Fruit fly (Drosophila melanogaster) whole organism, embryonic: ENCODE measurements around the gene CG18858.

ENCODE experiments used
- ATbp ChIP-seq: fragments of 200-800 bp; sonication (Bioruptor generic); optimal IDR thresholded peaks from 2 replicates; lab custom pipeline; 2017; ENCODE audit warnings: missing biosample characterization, mild to moderate bottlenecking, missing genetic modification characterization, missing genetic modification reagents
- Awh ChIP-seq: fragments of 200-800 bp; sonication (Bioruptor generic); IDR thresholded peaks from 2 replicates; pipeline ENCODE4, ENCODE4 v1.3.6; 2022; ENCODE audit warnings: missing biosample characterization, missing genetic modification characterization
- CG1024 ChIP-seq: fragments of 200-800 bp; sonication (Bioruptor generic); IDR thresholded peaks from 2 replicates; pipeline ENCODE4 v1.3.6; 2022; ENCODE audit warnings: missing biosample characterization, missing genetic modification characterization
- CG10462 ChIP-seq: fragments of 200-800 bp; sonication (Bioruptor generic); optimal IDR thresholded peaks from 2 replicates; lab custom pipeline; 2016; ENCODE audit warnings: missing biosample characterization, missing genetic modification characterization
- CG10959 ChIP-seq: fragments of 200-800 bp; sonication (Bioruptor generic); IDR thresholded peaks from 2 replicates; pipeline ENCODE4 v1.3.6; 2022; ENCODE audit warnings: missing biosample characterization, missing genetic modification characterization
- CG10979 ChIP-seq: fragments of 200-800 bp; sonication (Bioruptor generic); optimal IDR thresholded peaks from 2 replicates; lab custom pipeline; 2018; ENCODE audit warnings: missing biosample characterization, mild to moderate bottlenecking, missing genetic modification characterization, moderate library complexity
- CG11398 ChIP-seq: fragments of 200-800 bp; sonication (Bioruptor generic); optimal IDR thresholded peaks from 2 replicates; lab custom pipeline; 2016; ENCODE audit warnings: missing biosample characterization, missing genetic modification characterization
- CG11456 ChIP-seq: fragments of 200-800 bp; sonication (Bioruptor generic); IDR thresholded peaks from 3 replicates; pipeline ENCODE4 v1.3.6; 2022; ENCODE audit warnings: missing biosample characterization, missing genetic modification characterization
- CG12299 ChIP-seq: fragments of 200-800 bp; sonication (Bioruptor generic); optimal IDR thresholded peaks from 2 replicates; lab custom pipeline; 2018; ENCODE audit warnings: missing biosample characterization, mild to moderate bottlenecking, missing genetic modification characterization
- CG15514 ChIP-seq: fragments of 200-800 bp; sonication (Bioruptor generic); optimal IDR thresholded peaks from 3 replicates; lab custom pipeline; 2017; ENCODE audit warnings: missing biosample characterization, missing genetic modification characterization, mild to moderate bottlenecking, moderate library complexity, missing genetic modification reagents
- CG1603 ChIP-seq: fragments of 200-800 bp; sonication (Bioruptor generic); optimal IDR thresholded peaks from 2 replicates; lab custom pipeline; 2019; ENCODE audit warnings: missing biosample characterization, mild to moderate bottlenecking, missing genetic modification characterization, moderate library complexity
- CG16779 ChIP-seq: fragments of 200-800 bp; sonication (Bioruptor generic); IDR thresholded peaks from 2 replicates; pipeline ENCODE4 v1.3.6; 2022; ENCODE audit warnings: missing biosample characterization, missing genetic modification characterization
- CG2120 ChIP-seq: fragments of 200-800 bp; sonication (Bioruptor generic); optimal IDR thresholded peaks from 3 replicates; lab custom pipeline; 2016; ENCODE audit warnings: missing biosample characterization, missing genetic modification characterization
- CG2712 ChIP-seq: fragments of 200-800 bp; optimal IDR thresholded peaks from 3 replicates; lab custom pipeline; 2019; ENCODE audit warnings: missing biosample characterization, mild to moderate bottlenecking, missing genetic modification characterization, moderate library complexity
- CG3407 ChIP-seq: fragments of 200-800 bp; sonication (Bioruptor generic); optimal IDR thresholded peaks from 2 replicates; lab custom pipeline; 2018; ENCODE audit warnings: missing biosample characterization, mild to moderate bottlenecking, missing genetic modification characterization
- CG4707 ChIP-seq: fragments of 200-800 bp; sonication (Bioruptor generic); optimal IDR thresholded peaks from 2 replicates; lab custom pipeline; 2018; ENCODE audit warnings: missing biosample characterization, mild to moderate bottlenecking, missing genetic modification characterization, moderate library complexity
- CG6813 ChIP-seq: fragments of 200-800 bp; sonication (Bioruptor generic); optimal IDR thresholded peaks from 2 replicates; lab custom pipeline; 2017; ENCODE audit warnings: missing biosample characterization, missing genetic modification characterization, mild to moderate bottlenecking, moderate library complexity, missing genetic modification reagents
- CG8290 ChIP-seq, 3 experiments: fragments of 200-800 bp; sonication (Bioruptor generic); optimal IDR thresholded peaks; 2 replicates each; lab custom pipeline; 2016 to 2019; ENCODE audit warnings: missing biosample characterization in 3 of 3, missing genetic modification characterization in 3 of 3, mild to moderate bottlenecking in 2 of 3, moderate library complexity in 1 of 3
- Dll ChIP-seq: fragments of 200-800 bp; sonication (Bioruptor generic); IDR thresholded peaks from 4 replicates; pipeline ENCODE4 v1.3.6; 2022; ENCODE audit warnings: missing biosample characterization, missing genetic modification characterization; ENCODE audit not compliant: partially characterized antibody
- Doc2 ChIP-seq: fragments of 200-800 bp; sonication (Bioruptor generic); IDR thresholded peaks from 2 replicates; pipeline ENCODE4 v1.3.6; 2022; ENCODE audit warnings: missing biosample characterization, missing genetic modification characterization
- ERR ChIP-seq: fragments of 200-800 bp; sonication (Bioruptor generic); optimal IDR thresholded peaks from 2 replicates; lab custom pipeline; 2016; ENCODE audit warnings: missing biosample characterization, missing genetic modification characterization
- Ets65A ChIP-seq: fragments of 200-800 bp; sonication (Bioruptor generic); peaks from one replicate; lab custom pipeline; 2016; ENCODE audit warnings: missing biosample characterization, missing genetic modification characterization
- Ets97D ChIP-seq: fragments of 200-800 bp; sonication (Bioruptor generic); optimal IDR thresholded peaks from 3 replicates; lab custom pipeline; 2016; ENCODE audit warnings: missing biosample characterization, missing genetic modification characterization
- Gsc ChIP-seq: fragments of 200-800 bp; sonication (Bioruptor generic); IDR thresholded peaks from 2 replicates; pipeline ENCODE4 v1.3.6; 2022; ENCODE audit warnings: missing biosample characterization, missing genetic modification characterization
- HLH3B ChIP-seq: fragments of 200-800 bp; sonication (Bioruptor generic); IDR thresholded peaks from 2 replicates; pipeline ENCODE4 v1.3.6; 2022; ENCODE audit warnings: missing biosample characterization, missing genetic modification characterization
- Kr ChIP-seq: fragments of 200-800 bp; sonication (Bioruptor generic); optimal IDR thresholded peaks from 2 replicates; lab custom pipeline; 2017; ENCODE audit warnings: missing biosample characterization, mild to moderate bottlenecking, missing genetic modification characterization
- Med ChIP-seq: fragments of 200-800 bp; sonication (Bioruptor generic); peaks from one replicate; lab custom pipeline; 2016; ENCODE audit warnings: missing biosample characterization, missing genetic modification characterization, mild to moderate bottlenecking, inconsistent platforms, moderate library complexity
- Oaz ChIP-seq: fragments of 200-800 bp; sonication (Bioruptor generic); IDR thresholded peaks from 2 replicates; pipeline ENCODE4 v1.3.6; 2022; ENCODE audit warnings: missing biosample characterization, missing genetic modification characterization
- Tbp ChIP-seq: fragments of >200 bp; optimal IDR thresholded peaks from 2 replicates; lab custom pipeline; 2018; ENCODE audit warnings: missing biosample characterization, missing genetic modification characterization
- Xrp1 ChIP-seq: fragments of 200-800 bp; sonication (Bioruptor generic); IDR thresholded peaks from 2 replicates; pipeline ENCODE4 v1.3.6; 2022; ENCODE audit warnings: missing biosample characterization, missing genetic modification characterization
- bsh ChIP-seq, 2 experiments: fragments of 200-800 bp; sonication (Bioruptor generic); optimal IDR thresholded peaks; 2 replicates each; lab custom pipeline; 2017 to 2018; ENCODE audit warnings: mild to moderate bottlenecking in 2 of 2, missing biosample characterization in 2 of 2, missing genetic modification characterization in 2 of 2, moderate library complexity in 1 of 2
- ci ChIP-seq: fragments of 200-800 bp; sonication (Bioruptor generic); IDR thresholded peaks from 3 replicates; pipeline ENCODE4 v1.3.6; 2022; ENCODE audit warnings: missing biosample characterization, missing genetic modification characterization
- hkb ChIP-seq, 2 experiments: fragments of 200-800 bp in 1 of 2; fragments of >200 bp in 1 of 2; sonication (Bioruptor generic) in 1 of 2; IDR thresholded peaks in 1 of 2; optimal IDR thresholded peaks in 1 of 2; 2 replicates each; pipeline versions ENCODE4 v1.3.6 to Lab custom; 2017 to 2022; ENCODE audit warnings: missing biosample characterization in 1 of 2, missing genetic modification characterization in 1 of 2
- klu ChIP-seq: fragments of 200-800 bp; sonication (Bioruptor generic); IDR thresholded peaks from 2 replicates; pipeline ENCODE4 v1.3.6; 2022; ENCODE audit warnings: missing biosample characterization, missing genetic modification characterization
- lov ChIP-seq, 2 experiments: fragments of 200-800 bp in 1 of 2; fragments of >200 bp in 1 of 2; sonication (Bioruptor generic) in 1 of 2; IDR thresholded peaks in 1 of 2; optimal IDR thresholded peaks in 1 of 2; 2 replicates in 1 of 2; 3 replicates in 1 of 2; pipeline versions ENCODE4 v1.3.6 to Lab custom; 2017 to 2022; ENCODE audit warnings: missing biosample characterization in 1 of 2, missing genetic modification characterization in 1 of 2
- pan ChIP-seq, 4 experiments: fragments of >200 bp in 3 of 4; fragments of 200-800 bp in 1 of 4; sonication (Bioruptor generic) in 1 of 4; optimal IDR thresholded peaks in 3 of 4; IDR thresholded peaks in 1 of 4; 2 replicates each; pipeline versions ENCODE4 v1.3.6 to Lab custom; 2017 to 2022; ENCODE audit warnings: missing biosample characterization in 2 of 4, missing genetic modification characterization in 2 of 4, mixed read lengths in 1 of 4
- pros ChIP-seq: fragments of 200-800 bp; sonication (Bioruptor generic); optimal IDR thresholded peaks from 3 replicates; lab custom pipeline; 2019; ENCODE audit warnings: missing biosample characterization, mild to moderate bottlenecking, missing genetic modification characterization, moderate library complexity
- psq ChIP-seq: fragments of 200-800 bp; sonication (Bioruptor generic); optimal IDR thresholded peaks from 2 replicates; lab custom pipeline; 2017; ENCODE audit warnings: missing biosample characterization, missing genetic modification characterization
- sc ChIP-seq, 3 experiments: fragments of >200 bp in 2 of 3; fragments of 200-800 bp in 1 of 3; sonication (Bioruptor generic) in 1 of 3; optimal IDR thresholded peaks; 2 replicates in 2 of 3; 3 replicates in 1 of 3; lab custom pipeline; 2017; ENCODE audit warnings: mild to moderate bottlenecking in 1 of 3, missing biosample characterization in 1 of 3, missing genetic modification characterization in 1 of 3, missing genetic modification reagents in 1 of 3
- ttk ChIP-seq: fragments of 200-800 bp; sonication (Bioruptor generic); IDR thresholded peaks from 2 replicates; pipeline ENCODE4 v2.1.2; 2022; ENCODE audit warnings: missing biosample characterization, missing genetic modification characterization
- vvl ChIP-seq: fragments of 200-800 bp; sonication (Bioruptor generic); IDR thresholded peaks from 2 replicates; pipeline ENCODE4 v1.3.6; 2022; ENCODE audit warnings: missing biosample characterization, missing genetic modification characterization
- z ChIP-seq: fragments of 200-800 bp; sonication (Bioruptor generic); IDR thresholded peaks from 3 replicates; pipeline ENCODE4 v1.3.6; 2022; ENCODE audit warnings: missing biosample characterization, missing genetic modification characterization

Gene CG18858

dm6 chr2L:20431210-20431609 lies 27.7 kb downstream of the CG18858 start:
- TF ChIP-seq klu (GFP tag; lab: Robert Waterston, UW) (no peak), Kr (GFP tag; lab: Kevin White, UChicago) (no peak), CG10959 (0 out of 2 replicates have a peak, but pooled peaks have one; percentile 6), CG11456 (GFP tag; lab: Robert Waterston, UW) (no peak), z (GFP tag; lab: Robert Waterston, UW) (0 out of 3 replicates have a peak, but pooled peaks have one; percentile 7), CG12299 (tag; lab: Kevin White, UChicago) (no peak), CG1024 (GFP tag; lab: Robert Waterston, UW) (peak; percentile 16; the same call in 1 of the 2 replicates), HLH3B (GFP tag; lab: Robert Waterston, UW) (peak; percentile 25; the same call in 1 of the 2 replicates), Oaz (GFP tag; lab: Robert Waterston, UW) (0 out of 2 replicates have a peak, but pooled peaks have one; percentile 6), psq (GFP tag; lab: Kevin White, UChicago) (no peak), Awh (GFP tag; lab: Robert Waterston, UW) (0 out of 2 replicates have a peak, but pooled peaks have one; percentile 22), Tbp (GFP tag; lab: Kevin White, UChicago) (no peak), CG16779 (GFP tag; lab: Robert Waterston, UW) (no peak), ttk (no peak), sc (optimal IDR thresholded peaks at IDR 0.05; lab: Kevin White, UChicago) (no peak), sc (GFP tag; optimal IDR thresholded peaks at IDR 0.05; lab: Kevin White, UChicago) (peak; percentile 14), ci (GFP tag; lab: Robert Waterston, UW) (0 out of 3 replicates have a peak, but pooled peaks have one; percentile 38), Doc2 (GFP tag; lab: Robert Waterston, UW) (no peak), CG6813 (GFP tag; lab: Kevin White, UChicago) (no peak), CG10979 (tag; lab: Kevin White, UChicago) (no peak), lov (optimal IDR thresholded peaks at IDR 0.05; lab: Kevin White, UChicago) (no peak), lov (GFP tag; IDR thresholded peaks at IDR 0.05; lab: Robert Waterston, UW) (0 out of 3 replicates have a peak, but pooled peaks have one; percentile 18), Dll (GFP tag; lab: Robert Waterston, UW) (no peak), CG15514 (GFP tag; lab: Kevin White, UChicago) (no peak), vvl (0 out of 2 replicates have a peak, but pooled peaks have one; percentile 6), Med (peak; percentile 49), ERR (GFP tag; lab: Kevin White, UChicago) (peak; percentile 46), CG2120 (GFP tag; lab: Kevin White, UChicago) (no peak), CG8290 (GFP tag; optimal IDR thresholded peaks at IDR 0.05; lab: Kevin White, UChicago) (no peak), CG8290 (tag; optimal IDR thresholded peaks at IDR 0.05; lab: Kevin White, UChicago) (peak in 1 of 2 experiments; percentile 28), CG4707 (GFP tag; lab: Kevin White, UChicago) (no peak), Ets65A (GFP tag; lab: Kevin White, UChicago) (peak; percentile 48), CG10462 (no peak), Ets97D (GFP tag; lab: Kevin White, UChicago) (no peak), CG2712 (tag; lab: Kevin White, UChicago) (no peak), pan (optimal IDR thresholded peaks at IDR 0.05; lab: Kevin White, UChicago) (no peak), pan (GFP tag; optimal IDR thresholded peaks at IDR 0.05 in 1 of 2, IDR thresholded peaks at IDR 0.05 in 1 of 2) (no peak), bsh (GFP tag; optimal IDR thresholded peaks at IDR 0.05; lab: Kevin White, UChicago) (peak in 1 of 2 experiments; percentile 5), pros (GFP tag; lab: Kevin White, UChicago) (no peak), CG11398 (no peak), CG3407 (GFP tag; lab: Kevin White, UChicago) (peak; percentile 29), hkb (optimal IDR thresholded peaks at IDR 0.05; lab: Kevin White, UChicago) (no peak), hkb (GFP tag; IDR thresholded peaks at IDR 0.05; lab: Robert Waterston, UW) (0 out of 2 replicates have a peak, but pooled peaks have one; percentile 12), Xrp1 (GFP tag; lab: Robert Waterston, UW) (peak; percentile 28; the same call in 1 of the 2 replicates), Gsc (no peak), ATbp (GFP tag; lab: Kevin White, UChicago) (peak; percentile 32), CG1603 (peak; percentile 25)
